Fruit fly (Drosophila melanogaster): ENCODE measurements around the gene CAHbeta.

dm6 chr3R:9011708-9012107 is 31.0 kb downstream of the CAHbeta start:
- TF ChIP-seq CG8478 (optimal IDR thresholded peaks at IDR 0.05) (no peak), CTCF (optimal IDR thresholded peaks at IDR 0.05) (no peak)
